Worm (Caenorhabditis elegans) whole organism, L4 larva: ENCODE data around the gene sre-2.

ENCODE experiments used
- F49E8.2 ChIP-seq: sonication (generic microtip); optimal IDR thresholded peaks from 2 replicates; lab custom pipeline; 2016; ENCODE audit warnings: missing compliant biosample characterization, mild to moderate bottlenecking, missing genetic modification characterization, borderline replicate concordance
- R02D3.7 ChIP-seq: fragments of 150-350 bp; sonication (generic microtip); optimal IDR thresholded peaks from 3 replicates; lab custom pipeline; 2014; ENCODE audit warnings: missing biosample characterization, missing genetic modification characterization
- T20F7.1 ChIP-seq: fragments of 200-800 bp; sonication (Bioruptor generic); optimal IDR thresholded peaks from 2 replicates; lab custom pipeline; 2018; ENCODE audit warnings: mild to moderate bottlenecking, missing genetic modification characterization, missing compliant biosample characterization
- Y5F2A.4 ChIP-seq: fragments of 200-800 bp; sonication (Bioruptor generic); optimal IDR thresholded peaks from 2 replicates; lab custom pipeline; 2018; ENCODE audit warnings: mild to moderate bottlenecking, missing genetic modification characterization, missing compliant biosample characterization
- Y75B8A.6 ChIP-seq: fragments of 200-800 bp; sonication (Bioruptor generic); IDR thresholded peaks from 2 replicates; pipeline ENCODE4 v1.3.6; 2022; ENCODE audit warnings: missing genetic modification reagents, missing genetic modification characterization, missing compliant biosample characterization
- aha-1 ChIP-seq: fragments of 150-350 bp; peaks from one replicate; lab custom pipeline; 2014; ENCODE audit warnings: missing biosample characterization, missing genetic modification characterization
- ceh-28 ChIP-seq: fragments of 150-350 bp; optimal IDR thresholded peaks from 2 replicates; lab custom pipeline; 2014; ENCODE audit warnings: missing biosample characterization, missing genetic modification reagents, missing genetic modification characterization
- ceh-82 ChIP-seq: sonication (generic microtip); optimal IDR thresholded peaks from 2 replicates; lab custom pipeline; 2017; ENCODE audit warnings: missing biosample characterization, missing genetic modification characterization
- daf-12 ChIP-seq: fragments of 150-350 bp; optimal IDR thresholded peaks from 2 replicates; lab custom pipeline; 2014; ENCODE audit warnings: missing biosample characterization, missing genetic modification reagents, missing genetic modification characterization
- daf-16 ChIP-seq, 3 experiments: sonication (generic microtip); optimal IDR thresholded peaks; 2 replicates each; lab custom pipeline; 2016 to 2017; ENCODE audit warnings: missing genetic modification characterization in 3 of 3, missing genetic modification reagents in 3 of 3, mild to moderate bottlenecking in 2 of 3, missing compliant biosample characterization in 2 of 3, missing biosample characterization in 1 of 3, moderate library complexity in 1 of 3
- daf-19 ChIP-seq: fragments of 200-800 bp; sonication (Bioruptor generic); conservative IDR thresholded peaks from 2 replicates; pipeline ENCODE4 v1.3.6; 2022; ENCODE audit warnings: missing genetic modification characterization, missing compliant biosample characterization
- daf-8 ChIP-seq: fragments of 200-800 bp; sonication (Bioruptor generic); IDR thresholded peaks from 2 replicates; pipeline ENCODE4 v1.3.6; 2022; ENCODE audit warnings: missing genetic modification characterization, missing compliant biosample characterization
- dmd-6 ChIP-seq: fragments of 200-800 bp; sonication (Bioruptor generic); IDR thresholded peaks from 2 replicates; pipeline ENCODE4 v1.3.6; 2022; ENCODE audit warnings: missing genetic modification reagents, missing genetic modification characterization, missing compliant biosample characterization
- dpl-1 ChIP-seq: fragments of 150-350 bp; optimal IDR thresholded peaks from 2 replicates; lab custom pipeline; 2014; ENCODE audit warnings: missing biosample characterization, missing genetic modification reagents, missing genetic modification characterization
- dve-1 ChIP-seq: sonication (generic microtip); optimal IDR thresholded peaks from 2 replicates; lab custom pipeline; 2017; ENCODE audit warnings: antibody characterized with exemption, mild to moderate bottlenecking, missing genetic modification characterization, missing compliant biosample characterization; ENCODE audit not compliant: insufficient read depth
- egl-43 ChIP-seq: fragments of 200-800 bp; sonication (Bioruptor generic); IDR thresholded peaks from 2 replicates; pipeline ENCODE4 v1.3.6; 2022; ENCODE audit warnings: missing genetic modification reagents, missing genetic modification characterization, missing compliant biosample characterization
- hif-1 ChIP-seq, 2 experiments: sonication (generic microtip); optimal IDR thresholded peaks; 2 replicates each; lab custom pipeline; 2016 to 2017; ENCODE audit warnings: missing compliant biosample characterization in 2 of 2, missing genetic modification characterization in 2 of 2, missing genetic modification reagents in 2 of 2, missing genotype in 2 of 2, mild to moderate bottlenecking in 1 of 2
- hlh-11 ChIP-seq: fragments of 200-800 bp; sonication (Bioruptor generic); optimal IDR thresholded peaks from 2 replicates; lab custom pipeline; 2018; ENCODE audit warnings: mild to moderate bottlenecking, missing genetic modification characterization, missing compliant biosample characterization
- hlh-30 ChIP-seq: sonication (generic microtip); optimal IDR thresholded peaks from 2 replicates; lab custom pipeline; 2017; ENCODE audit warnings: antibody characterized with exemption, mild to moderate bottlenecking, missing genetic modification characterization, missing compliant biosample characterization; ENCODE audit not compliant: insufficient read depth
- hmg-1.1 ChIP-seq: fragments of 200-800 bp; sonication (Bioruptor generic); IDR thresholded peaks from 2 replicates; pipeline ENCODE4 v1.3.6; 2022; ENCODE audit warnings: missing genetic modification reagents, missing genetic modification characterization, missing compliant biosample characterization
- lin-13 ChIP-seq: fragments of 150-350 bp; optimal IDR thresholded peaks from 2 replicates; lab custom pipeline; 2014; ENCODE audit warnings: missing biosample characterization, missing genetic modification reagents, missing genetic modification characterization
- lin-38 ChIP-seq: fragments of 200-800 bp; sonication (Bioruptor generic); IDR thresholded peaks from 2 replicates; pipeline ENCODE4 v1.3.6; 2022; ENCODE audit warnings: missing genetic modification reagents, missing genetic modification characterization, missing compliant biosample characterization
- lsy-2 ChIP-seq, 2 experiments: fragments of 150-350 bp in 1 of 2; sonication (generic microtip) in 1 of 2; optimal IDR thresholded peaks; 2 replicates each; lab custom pipeline; 2014 to 2017; ENCODE audit warnings: missing biosample characterization in 2 of 2, missing genetic modification characterization in 2 of 2
- madf-5 ChIP-seq, 2 experiments: fragments of 200-800 bp; sonication (Bioruptor generic); IDR thresholded peaks; 2 replicates each; pipeline ENCODE4 v1.3.6; 2022; ENCODE audit warnings: missing compliant biosample characterization in 2 of 2, missing genetic modification characterization in 2 of 2
- madf-9 ChIP-seq: fragments of 200-800 bp; sonication (Bioruptor generic); conservative IDR thresholded peaks from 2 replicates; pipeline ENCODE4 v1.3.6; 2022; ENCODE audit warnings: missing genetic modification reagents, missing genetic modification characterization, missing compliant biosample characterization
- mep-1 ChIP-seq: fragments of 150-350 bp; sonication (generic microtip); optimal IDR thresholded peaks from 3 replicates; lab custom pipeline; 2014; ENCODE audit warnings: missing biosample characterization, missing genetic modification characterization
- mes-2 ChIP-seq: sonication (generic microtip); optimal IDR thresholded peaks from 2 replicates; lab custom pipeline; 2016; ENCODE audit warnings: missing genotype, mild to moderate bottlenecking, missing genetic modification characterization, missing compliant biosample characterization; ENCODE audit not compliant: poor library complexity, severe bottlenecking
- mxl-3 ChIP-seq: fragments of 200-800 bp; sonication (Bioruptor generic); optimal IDR thresholded peaks from 2 replicates; lab custom pipeline; 2018; ENCODE audit warnings: mild to moderate bottlenecking, missing genetic modification characterization, missing compliant biosample characterization
- nhr-28 ChIP-seq: fragments of 150-350 bp; optimal IDR thresholded peaks from 2 replicates; lab custom pipeline; 2014; ENCODE audit warnings: missing biosample characterization, missing genetic modification characterization
- nhr-42 ChIP-seq: fragments of 200-800 bp; sonication (Bioruptor generic); IDR thresholded peaks from 2 replicates; pipeline ENCODE4 v1.3.6; 2022; ENCODE audit warnings: missing genetic modification characterization, missing compliant biosample characterization
- nhr-6 ChIP-seq: fragments of 150-350 bp; optimal IDR thresholded peaks from 2 replicates; lab custom pipeline; 2014; ENCODE audit warnings: missing biosample characterization, missing genetic modification characterization
- nhr-76 ChIP-seq: fragments of 150-350 bp; optimal IDR thresholded peaks from 2 replicates; lab custom pipeline; 2014; ENCODE audit warnings: missing biosample characterization, missing genetic modification characterization
- pha-4 ChIP-seq, 2 experiments: fragments of 150-350 bp in 1 of 2; fragments of 200-800 bp in 1 of 2; sonication (Bioruptor generic) in 1 of 2; IDR thresholded peaks in 1 of 2; optimal IDR thresholded peaks in 1 of 2; 2 replicates each; pipeline versions ENCODE4 v1.3.6 to Lab custom; 2014 to 2022; ENCODE audit warnings: missing genetic modification characterization in 2 of 2, missing genetic modification reagents in 2 of 2, missing biosample characterization in 1 of 2, missing compliant biosample characterization in 1 of 2
- pqm-1 ChIP-seq: sonication (generic microtip); optimal IDR thresholded peaks from 2 replicates; lab custom pipeline; 2017; ENCODE audit warnings: missing biosample characterization, missing genetic modification characterization
- rbr-2 ChIP-seq: sonication (generic microtip); optimal IDR thresholded peaks from 2 replicates; lab custom pipeline; 2016; ENCODE audit warnings: missing genotype, missing genetic modification characterization, missing compliant biosample characterization
- unc-62 ChIP-seq, 3 experiments: fragments of 150-350 bp in 1 of 3; sonication (generic microtip); optimal IDR thresholded peaks in 2 of 3; peaks in 1 of 3; 1 replicate in 1 of 3; 2 replicates in 2 of 3; lab custom pipeline; 2014 to 2017; ENCODE audit warnings: missing biosample characterization in 3 of 3, missing genetic modification characterization in 3 of 3, missing genetic modification reagents in 3 of 3, missing genotype in 1 of 3
- zag-1 ChIP-seq: fragments of 150-350 bp; optimal IDR thresholded peaks from 2 replicates; lab custom pipeline; 2014; ENCODE audit warnings: missing biosample characterization, missing genetic modification characterization
- ztf-7 ChIP-seq: fragments of 150-350 bp; optimal IDR thresholded peaks from 2 replicates; lab custom pipeline; 2014; ENCODE audit warnings: missing biosample characterization, missing genetic modification characterization

sre-2 gene

ce11 chrII:8125439-8125838 lies 23.5 kb upstream of the sre-2 start:
- peak; percentile 73 for TF ChIP-seq aha-1 (tag; lab: Kevin White, UChicago)
- TF ChIP-seq daf-8 (GFP tag; lab: Robert Waterston, UW), result no peak
- peak in 1 of 2 experiments; percentile 83 for TF ChIP-seq unc-62 (GFP tag; optimal IDR thresholded peaks at IDR 0.05 in 1 of 2; lab: Kevin White, UChicago)
- TF ChIP-seq unc-62 (tag; optimal IDR thresholded peaks at IDR 0.05; lab: Kevin White, UChicago), result no peak

ce11 chrII:8124867-8125266 lies 22.9 kb upstream of the sre-2 start, which contains the start of gene ire-1:
TSS of gene ire-1 (minus strand) at chrII:8124910.
- TF ChIP-seq mep-1 (tag; lab: Kevin White, UChicago) (peak; percentile 70), mes-2 (peak; percentile 75), R02D3.7 (tag; lab: Kevin White, UChicago) (no peak), nhr-28 (tag; lab: Kevin White, UChicago) (peak; percentile 49), daf-16 (GFP tag; optimal IDR thresholded peaks at IDR 0.05; lab: Kevin White, UChicago) (no peak), daf-16 (tag; optimal IDR thresholded peaks at IDR 0.05; lab: Kevin White, UChicago) (peak; percentile 57), rbr-2 (tag; lab: Kevin White, UChicago) (peak; percentile 6), zag-1 (tag; lab: Kevin White, UChicago) (no peak), egl-43 (GFP tag; lab: Robert Waterston, UW) (no peak), nhr-6 (tag; lab: Kevin White, UChicago) (peak; percentile 38), madf-5 (GFP tag; IDR thresholded peaks at IDR 0.05; lab: Robert Waterston, UW) (no peak), madf-9 (GFP tag; lab: Robert Waterston, UW) (no peak), pha-4 (GFP tag; IDR thresholded peaks at IDR 0.05; lab: Robert Waterston, UW) (peak; percentile 14; the same call in 1 of the 2 replicates), pha-4 (tag; optimal IDR thresholded peaks at IDR 0.05; lab: Kevin White, UChicago) (peak; percentile 70), Y75B8A.6 (no peak), hmg-1.1 (GFP tag; lab: Robert Waterston, UW) (peak; percentile 38; the same call in 1 of the 2 replicates), pqm-1 (peak; percentile 23), nhr-42 (GFP tag; lab: Robert Waterston, UW) (no peak), ztf-7 (peak; percentile 17), mxl-3 (peak; percentile 15), Y5F2A.4 (GFP tag; lab: Kevin White, UChicago) (no peak), ceh-28 (tag; lab: Kevin White, UChicago) (no peak), dve-1 (peak; percentile 72), lin-13 (GFP tag; lab: Kevin White, UChicago) (peak; percentile 42), ceh-82 (tag; lab: Kevin White, UChicago) (no peak), hlh-30 (tag; lab: Kevin White, UChicago) (peak; percentile 42), lin-38 (GFP tag; lab: Robert Waterston, UW) (peak; percentile 54), dmd-6 (GFP tag; lab: Robert Waterston, UW) (peak; percentile 26; the same call in 1 of the 2 replicates), F49E8.2 (tag; lab: Kevin White, UChicago) (no peak), nhr-76 (no peak), daf-12 (tag; lab: Kevin White, UChicago) (no peak), dpl-1 (GFP tag; lab: Kevin White, UChicago) (peak; percentile 69), hlh-11 (peak; percentile 44), daf-19 (GFP tag; lab: Robert Waterston, UW) (0 out of 2 replicates have a peak, but pooled peaks have one; percentile 17), hif-1 (tag; optimal IDR thresholded peaks at IDR 0.05; lab: Kevin White, UChicago) (peak in 1 of 2 experiments; percentile 31), lsy-2 (tag; optimal IDR thresholded peaks at IDR 0.05; lab: Kevin White, UChicago) (peak; percentile 90 to 99), T20F7.1 (GFP tag; lab: Kevin White, UChicago) (peak; percentile 47)
